Worm (Caenorhabditis elegans) whole organism, L2 larva: ENCODE results near the gene tra-2.

Experiments used
- alr-1 ChIP-seq: fragments of 150-350 bp; optimal IDR thresholded peaks from 2 replicates; lab custom pipeline; 2014; ENCODE audit warnings: missing biosample characterization, missing genetic modification characterization
- aly-2 ChIP-seq: fragments of 150-350 bp; optimal IDR thresholded peaks from 2 replicates; lab custom pipeline; 2014; ENCODE audit warnings: missing biosample characterization, missing genetic modification characterization
- ceh-16 ChIP-seq: fragments of 150-350 bp; optimal IDR thresholded peaks from 2 replicates; lab custom pipeline; 2014; ENCODE audit warnings: missing biosample characterization, missing genetic modification characterization
- ceh-82 ChIP-seq: fragments of 150-350 bp; optimal IDR thresholded peaks from 2 replicates; lab custom pipeline; 2014; ENCODE audit warnings: missing biosample characterization, missing genetic modification characterization
- crh-2 ChIP-seq: sonication (generic microtip); optimal IDR thresholded peaks from 2 replicates; lab custom pipeline; 2017; ENCODE audit warnings: missing biosample characterization, missing genetic modification characterization
- fos-1 ChIP-seq: fragments of 150-350 bp; optimal IDR thresholded peaks from 2 replicates; lab custom pipeline; 2014; ENCODE audit warnings: missing biosample characterization, missing genetic modification characterization
- lin-39 ChIP-seq: fragments of 150-350 bp; optimal IDR thresholded peaks from 2 replicates; lab custom pipeline; 2014; ENCODE audit warnings: missing biosample characterization, missing genetic modification reagents, missing genetic modification characterization
- nhr-10 ChIP-seq: sonication (generic microtip); optimal IDR thresholded peaks from 2 replicates; lab custom pipeline; 2017; ENCODE audit warnings: missing biosample characterization, missing genetic modification characterization
- nhr-129 ChIP-seq: fragments of 150-350 bp; optimal IDR thresholded peaks from 2 replicates; lab custom pipeline; 2014; ENCODE audit warnings: missing biosample characterization, missing genetic modification characterization
- peb-1 ChIP-seq: fragments of 150-350 bp; optimal IDR thresholded peaks from 2 replicates; lab custom pipeline; 2014; ENCODE audit warnings: missing biosample characterization, missing genetic modification characterization
- sma-9 ChIP-seq, 2 experiments: fragments of 150-350 bp in 1 of 2; sonication (generic microtip) in 1 of 2; optimal IDR thresholded peaks; 2 replicates each; lab custom pipeline; 2014 to 2016; ENCODE audit warnings: missing genetic modification characterization in 2 of 2, mild to moderate bottlenecking in 1 of 2, missing biosample characterization in 1 of 2, missing compliant biosample characterization in 1 of 2, missing genetic modification reagents in 1 of 2, moderate library complexity in 1 of 2
- unc-62 ChIP-seq: fragments of 150-350 bp; optimal IDR thresholded peaks from 2 replicates; lab custom pipeline; 2014; ENCODE audit warnings: missing biosample characterization, missing genetic modification reagents, missing genetic modification characterization

DNA sequence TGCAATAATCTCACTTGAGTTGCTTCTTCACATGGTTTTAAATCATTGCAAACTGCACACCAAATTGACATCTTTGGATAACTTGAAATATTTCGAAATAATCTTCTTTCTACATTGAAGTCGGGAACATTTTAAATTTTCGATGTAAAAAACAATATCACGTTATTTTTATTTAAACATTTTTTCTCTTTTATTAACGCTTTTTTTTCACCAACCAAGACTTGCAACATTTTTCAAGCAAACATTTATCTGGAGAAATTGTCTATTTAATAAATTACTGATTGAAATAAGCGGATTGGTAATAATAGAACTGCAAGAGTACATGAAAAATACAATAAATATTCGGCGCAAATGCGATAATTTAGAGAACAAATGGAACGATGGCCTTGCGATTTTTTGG, 5.0 kb upstream of the tra-2 start, which contains the start of gene C15F1.5:
- TF ChIP-seq peb-1 (tag; lab: Kevin White, UChicago) (no peak), sma-9 (GFP tag; optimal IDR thresholded peaks at IDR 0.05; lab: Kevin White, UChicago) (no peak), sma-9 (tag; optimal IDR thresholded peaks at IDR 0.05; lab: Kevin White, UChicago) (no peak), ceh-82 (tag; lab: Kevin White, UChicago) (no peak), aly-2 (tag; lab: Kevin White, UChicago) (no peak), unc-62 (no peak), nhr-129 (tag; lab: Kevin White, UChicago) (no peak), alr-1 (no peak), ceh-16 (tag; lab: Kevin White, UChicago) (no peak), crh-2 (tag; lab: Kevin White, UChicago) (no peak), lin-39 (tag; lab: Kevin White, UChicago) (no peak), fos-1 (tag; lab: Kevin White, UChicago) (no peak), nhr-10 (no peak)
